Worm (Caenorhabditis elegans) whole organism, L2 larva: ENCODE measurements around the gene trf-1.
A peak's percentile ranks its signal among the peaks of the same experiment; 100 is the strongest.

Source experiments
- ama-1 ChIP-seq: fragments of 150-350 bp; optimal IDR thresholded peaks from 2 replicates; lab custom pipeline; 2018; ENCODE audit warnings: inconsistent platforms
- fos-1 ChIP-seq: fragments of 150-350 bp; optimal IDR thresholded peaks from 2 replicates; lab custom pipeline; 2014; ENCODE audit warnings: missing biosample characterization, missing genetic modification characterization
- nhr-23 ChIP-seq: fragments of 150-350 bp; optimal IDR thresholded peaks from 2 replicates; lab custom pipeline; 2014; ENCODE audit warnings: missing biosample characterization, missing genetic modification reagents, missing genetic modification characterization
- unc-55 ChIP-seq: fragments of 150-350 bp; sonication (generic microtip); optimal IDR thresholded peaks from 3 replicates; lab custom pipeline; 2014; ENCODE audit warnings: missing biosample characterization, missing genetic modification reagents, missing genetic modification characterization
- unc-62 ChIP-seq: fragments of 150-350 bp; optimal IDR thresholded peaks from 2 replicates; lab custom pipeline; 2014; ENCODE audit warnings: missing biosample characterization, missing genetic modification reagents, missing genetic modification characterization

- TF ChIP-seq unc-62 (no peak), ama-1 (lab: Kevin White, UChicago) (no peak), nhr-23 (no peak), fos-1 (tag; lab: Kevin White, UChicago) (no peak), unc-55 (GFP tag; lab: Kevin White, UChicago) (peak; percentile 25)
These were observed 4.2 kb upstream of the trf-1 start, which contains the start of gene cope-1 for ce11 chrIII:13426036-13426435.
